Worm (Caenorhabditis elegans) whole organism, early embryonic: Measurements from ENCODE around the gene F23H11.4.

Experiments
- B0310.2 ChIP-seq: sonication (generic microtip); optimal IDR thresholded peaks from 2 replicates; lab custom pipeline; 2016; ENCODE audit warnings: mild to moderate bottlenecking, missing genetic modification characterization, missing compliant biosample characterization
- F13C5.2 ChIP-seq: sonication (generic microtip); optimal IDR thresholded peaks from 2 replicates; lab custom pipeline; 2017; ENCODE audit warnings: mild to moderate bottlenecking, missing genetic modification characterization, inconsistent platforms, missing compliant biosample characterization
- aly-1 ChIP-seq: sonication (generic microtip); optimal IDR thresholded peaks from 2 replicates; lab custom pipeline; 2016; ENCODE audit warnings: missing genetic modification characterization, missing compliant biosample characterization
- ama-1 ChIP-seq: fragments of 150-350 bp; optimal IDR thresholded peaks from 2 replicates; lab custom pipeline; 2014
- ceh-13 ChIP-seq: fragments of 200-800 bp; sonication (Bioruptor generic); optimal IDR thresholded peaks from 2 replicates; lab custom pipeline; 2018; ENCODE audit warnings: mild to moderate bottlenecking, missing genetic modification characterization, missing compliant biosample characterization
- ceh-36 ChIP-seq: sonication (generic microtip); optimal IDR thresholded peaks from 2 replicates; lab custom pipeline; 2016; ENCODE audit warnings: missing genetic modification characterization, inconsistent platforms, missing compliant biosample characterization
- ets-7 ChIP-seq: sonication (generic microtip); optimal IDR thresholded peaks from 2 replicates; lab custom pipeline; 2016; ENCODE audit warnings: missing genotype, missing genetic modification characterization, missing compliant biosample characterization
- flt-1 ChIP-seq: fragments of 200-800 bp; sonication (Bioruptor generic); IDR thresholded peaks from 2 replicates; pipeline ENCODE4 v1.3.6; 2022; ENCODE audit warnings: missing genetic modification characterization, missing compliant biosample characterization
- hmbx-1 ChIP-seq: sonication (generic microtip); optimal IDR thresholded peaks from 2 replicates; lab custom pipeline; 2016; ENCODE audit warnings: mild to moderate bottlenecking, missing genetic modification characterization, missing compliant biosample characterization
- hmg-4 ChIP-seq: fragments of 200-800 bp; sonication (Bioruptor generic); optimal IDR thresholded peaks from 2 replicates; lab custom pipeline; 2018; ENCODE audit warnings: mild to moderate bottlenecking, missing genetic modification characterization, missing compliant biosample characterization
- hnd-1 ChIP-seq: sonication (generic microtip); optimal IDR thresholded peaks from 2 replicates; lab custom pipeline; 2016; ENCODE audit warnings: missing genetic modification characterization, missing compliant biosample characterization
- pes-1 ChIP-seq: fragments of 200-800 bp; sonication (Bioruptor generic); IDR thresholded peaks from 2 replicates; pipeline ENCODE4 v1.3.6; 2022; ENCODE audit warnings: missing genetic modification reagents, missing genetic modification characterization, missing compliant biosample characterization
- scrt-1 ChIP-seq: fragments of 200-800 bp; sonication (Bioruptor generic); IDR thresholded peaks from 2 replicates; pipeline ENCODE4 v1.3.6; 2022; ENCODE audit warnings: missing genetic modification characterization, missing compliant biosample characterization
- sea-1 ChIP-seq: fragments of 200-800 bp; sonication (Bioruptor generic); conservative IDR thresholded peaks from 2 replicates; pipeline ENCODE4 v1.3.6; 2022; ENCODE audit warnings: missing genetic modification characterization, missing compliant biosample characterization
- tbx-11 ChIP-seq: fragments of 200-800 bp; sonication (Bioruptor generic); IDR thresholded peaks from 2 replicates; pipeline ENCODE4 v1.3.6; 2022; ENCODE audit warnings: missing genetic modification characterization, missing compliant biosample characterization
- tbx-37 ChIP-seq: fragments of 200-800 bp; sonication (Bioruptor generic); conservative IDR thresholded peaks from 2 replicates; pipeline ENCODE4 v1.3.6; 2022; ENCODE audit warnings: missing genetic modification reagents, missing genetic modification characterization, missing compliant biosample characterization
- tra-4 ChIP-seq: sonication (generic microtip); optimal IDR thresholded peaks from 2 replicates; lab custom pipeline; 2017; ENCODE audit warnings: missing genetic modification characterization, missing compliant biosample characterization

F23H11.4 gene

ce11 chrIII:941958-942357 is 34.6 kb upstream of the F23H11.4 start:
- TF ChIP-seq tra-4 (tag; lab: Kevin White, UChicago) (no peak), hnd-1 (tag; lab: Kevin White, UChicago) (no peak), hmg-4 (no peak), ets-7 (tag; lab: Kevin White, UChicago) (no peak)

ce11 chrIII:938569-938968 is 31.2 kb upstream of the F23H11.4 start, which contains the start of gene fbxa-22:
Gene fbxa-22 (plus strand): TSS chrIII:938869.
- TF ChIP-seq aly-1 (tag; lab: Kevin White, UChicago) (no peak), scrt-1 (GFP tag; lab: Robert Waterston, UW) (no peak), ceh-36 (tag; lab: Kevin White, UChicago) (no peak), tbx-11 (GFP tag; lab: Robert Waterston, UW) (no peak), ama-1 (lab: Kevin White, UChicago) (no peak), ceh-13 (GFP tag; lab: Kevin White, UChicago) (no peak), pes-1 (no peak), hnd-1 (tag; lab: Kevin White, UChicago) (no peak), hmbx-1 (no peak), F13C5.2 (tag; lab: Kevin White, UChicago) (no peak), sea-1 (no peak), tra-4 (tag; lab: Kevin White, UChicago) (no peak)

- TF ChIP-seq flt-1 (GFP tag; lab: Robert Waterston, UW): no peak
- TF ChIP-seq B0310.2: no peak
- no peak for TF ChIP-seq hmbx-1
- TF ChIP-seq pes-1: no peak
- TF ChIP-seq tra-4 (tag; lab: Kevin White, UChicago): no peak
- TF ChIP-seq hnd-1 (tag; lab: Kevin White, UChicago): no peak
- no peak for TF ChIP-seq sea-1
- TF ChIP-seq tbx-37 (GFP tag; lab: Robert Waterston, UW): no peak
- TF ChIP-seq hmg-4: no peak
- no peak for TF ChIP-seq tbx-11 (GFP tag; lab: Robert Waterston, UW)
- TF ChIP-seq F13C5.2 (tag; lab: Kevin White, UChicago): no peak
- no peak for TF ChIP-seq ets-7 (tag; lab: Kevin White, UChicago)
- no peak for TF ChIP-seq aly-1 (tag; lab: Kevin White, UChicago)
- no peak for TF ChIP-seq ama-1 (lab: Kevin White, UChicago)
- TF ChIP-seq ceh-36 (tag; lab: Kevin White, UChicago): no peak
These were observed 30.6 kb upstream of the F23H11.4 start, which contains the start of gene fbxa-56 for ce11 chrIII:937961-938360. Gene fbxa-56 (minus strand): TSS chrIII:938061.

- TF ChIP-seq ets-7 (tag; lab: Kevin White, UChicago) (no peak), tbx-37 (GFP tag; lab: Robert Waterston, UW) (no peak), ama-1 (lab: Kevin White, UChicago) (no peak), tbx-11 (GFP tag; lab: Robert Waterston, UW) (no peak)
These were observed 28.7 kb upstream of the F23H11.4 start, which contains the start of gene fbxa-55 for ce11 chrIII:936037-936507. Gene fbxa-55 (minus strand): TSS chrIII:936087.

ce11 chrIII:931405-931804 is 24.1 kb upstream of the F23H11.4 start:
- peak; percentile 81 for TF ChIP-seq F13C5.2 (tag; lab: Kevin White, UChicago)
- TF ChIP-seq B0310.2: peak; percentile 9
- peak; percentile 94 for TF ChIP-seq hnd-1 (tag; lab: Kevin White, UChicago)
- peak; percentile 84 for TF ChIP-seq aly-1 (tag; lab: Kevin White, UChicago)
- peak; percentile 85 for TF ChIP-seq ceh-36 (tag; lab: Kevin White, UChicago)
- peak; percentile 94 for TF ChIP-seq ets-7 (tag; lab: Kevin White, UChicago)
- TF ChIP-seq tra-4 (tag; lab: Kevin White, UChicago): peak; percentile 32
- peak; percentile 90 for TF ChIP-seq hmbx-1

- TF ChIP-seq B0310.2 (no peak), sea-1 (no peak)
These were observed 18.9 kb upstream of the F23H11.4 start, which contains the start of gene pef-1 for ce11 chrIII:926216-926615. Gene pef-1 (minus strand): TSS chrIII:926316.

ce11 chrIII:919322-919721 is 12.0 kb upstream of the F23H11.4 start, which contains the start of gene F23H11.7:
Gene F23H11.7 (minus strand): TSS chrIII:919422.
- no peak for TF ChIP-seq ama-1 (lab: Kevin White, UChicago)
- no peak for TF ChIP-seq aly-1 (tag; lab: Kevin White, UChicago)
- TF ChIP-seq F13C5.2 (tag; lab: Kevin White, UChicago): no peak
- no peak for TF ChIP-seq tbx-11 (GFP tag; lab: Robert Waterston, UW)
- no peak for TF ChIP-seq flt-1 (GFP tag; lab: Robert Waterston, UW)
- no peak for TF ChIP-seq hmbx-1
- TF ChIP-seq sea-1: no peak
- TF ChIP-seq tra-4 (tag; lab: Kevin White, UChicago): no peak
- TF ChIP-seq pes-1: no peak
- no peak for TF ChIP-seq tbx-37 (GFP tag; lab: Robert Waterston, UW)
- TF ChIP-seq hnd-1 (tag; lab: Kevin White, UChicago): no peak
- no peak for TF ChIP-seq ets-7 (tag; lab: Kevin White, UChicago)
- TF ChIP-seq hmg-4: no peak
- no peak for TF ChIP-seq ceh-13 (GFP tag; lab: Kevin White, UChicago)
- TF ChIP-seq scrt-1 (GFP tag; lab: Robert Waterston, UW): no peak
- no peak for TF ChIP-seq ceh-36 (tag; lab: Kevin White, UChicago)
- TF ChIP-seq B0310.2: no peak

- TF ChIP-seq flt-1 (GFP tag; lab: Robert Waterston, UW): no peak
- TF ChIP-seq tbx-11 (GFP tag; lab: Robert Waterston, UW): no peak
- no peak for TF ChIP-seq hnd-1 (tag; lab: Kevin White, UChicago)
- TF ChIP-seq tra-4 (tag; lab: Kevin White, UChicago): no peak
- TF ChIP-seq hmg-4: no peak
- no peak for TF ChIP-seq tbx-37 (GFP tag; lab: Robert Waterston, UW)
- no peak for TF ChIP-seq F13C5.2 (tag; lab: Kevin White, UChicago)
These were observed 9.6 kb upstream of the F23H11.4 start, which contains the start of gene idpp-13 for ce11 chrIII:916897-917296. Gene idpp-13 (minus strand): TSS chrIII:916997.
